Worm (Caenorhabditis elegans) whole organism, late embryonic: Measurements from ENCODE around the gene unc-16.

Experiments used
- C08G9.2 ChIP-seq: sonication (generic microtip); optimal IDR thresholded peaks from 2 replicates; lab custom pipeline; 2016; ENCODE audit warnings: mild to moderate bottlenecking, missing genetic modification characterization, moderate library complexity, missing compliant biosample characterization
- C38D4.7 ChIP-seq: fragments of 200-800 bp; sonication (Bioruptor generic); optimal IDR thresholded peaks from 2 replicates; lab custom pipeline; 2018; ENCODE audit warnings: mild to moderate bottlenecking, missing genetic modification characterization, moderate library complexity, missing compliant biosample characterization
- F13H6.1 ChIP-seq: sonication (generic microtip); optimal IDR thresholded peaks from 2 replicates; lab custom pipeline; 2016; ENCODE audit warnings: missing genetic modification characterization, missing compliant biosample characterization
- Y22D7AL.16 ChIP-seq: sonication (generic microtip); optimal IDR thresholded peaks from 2 replicates; lab custom pipeline; 2016; ENCODE audit warnings: missing genetic modification characterization, missing compliant biosample characterization
- ama-1 ChIP-seq: fragments of 150-350 bp; optimal IDR thresholded peaks from 2 replicates; lab custom pipeline; 2014
- ceh-14 ChIP-seq: sonication (generic microtip); optimal IDR thresholded peaks from 2 replicates; lab custom pipeline; 2016; ENCODE audit warnings: missing genotype, missing genetic modification characterization, missing compliant biosample characterization
- ceh-18 ChIP-seq: sonication (generic microtip); optimal IDR thresholded peaks from 2 replicates; lab custom pipeline; 2016; ENCODE audit warnings: missing genetic modification characterization, missing compliant biosample characterization
- ceh-31 ChIP-seq: sonication (generic microtip); optimal IDR thresholded peaks from 2 replicates; lab custom pipeline; 2016; ENCODE audit warnings: missing genetic modification characterization, missing compliant biosample characterization
- ceh-34 ChIP-seq: sonication (generic microtip); optimal IDR thresholded peaks from 2 replicates; lab custom pipeline; 2016; ENCODE audit warnings: mild to moderate bottlenecking, missing genetic modification characterization, missing compliant biosample characterization
- ceh-9 ChIP-seq: sonication (generic microtip); optimal IDR thresholded peaks from 2 replicates; lab custom pipeline; 2016; ENCODE audit warnings: mild to moderate bottlenecking, missing genetic modification characterization, inconsistent platforms, missing compliant biosample characterization
- dve-1 ChIP-seq: sonication (generic microtip); optimal IDR thresholded peaks from 2 replicates; lab custom pipeline; 2017; ENCODE audit warnings: antibody characterized with exemption, mild to moderate bottlenecking, missing genetic modification characterization, missing compliant biosample characterization
- elt-2 ChIP-seq: sonication (generic microtip); optimal IDR thresholded peaks from 2 replicates; lab custom pipeline; 2016; ENCODE audit warnings: missing genetic modification reagents, missing genetic modification characterization, missing compliant biosample characterization
- hlh-15 ChIP-seq: sonication (generic microtip); optimal IDR thresholded peaks from 2 replicates; lab custom pipeline; 2016; ENCODE audit warnings: missing genetic modification characterization, missing compliant biosample characterization
- hlh-30 ChIP-seq: sonication (generic microtip); optimal IDR thresholded peaks from 2 replicates; lab custom pipeline; 2017; ENCODE audit warnings: antibody characterized with exemption, missing genetic modification characterization, missing compliant biosample characterization; ENCODE audit not compliant: insufficient read depth
- hlh-8 ChIP-seq: sonication (generic microtip); optimal IDR thresholded peaks from 2 replicates; lab custom pipeline; 2016; ENCODE audit warnings: missing genotype, missing genetic modification characterization, missing compliant biosample characterization
- lim-6 ChIP-seq: sonication (generic microtip); optimal IDR thresholded peaks from 2 replicates; lab custom pipeline; 2016; ENCODE audit warnings: missing genetic modification characterization, missing compliant biosample characterization
- madf-2 ChIP-seq: sonication (generic microtip); optimal IDR thresholded peaks from 2 replicates; lab custom pipeline; 2017; ENCODE audit warnings: missing genetic modification characterization, missing compliant biosample characterization
- mec-3 ChIP-seq: sonication (generic microtip); optimal IDR thresholded peaks from 2 replicates; lab custom pipeline; 2016; ENCODE audit warnings: borderline replicate concordance, missing genetic modification characterization, missing compliant biosample characterization
- nfya-1 ChIP-seq: sonication (generic microtip); optimal IDR thresholded peaks from 2 replicates; lab custom pipeline; 2017; ENCODE audit warnings: missing genetic modification characterization, mild to moderate bottlenecking, missing compliant biosample characterization, antibody characterized with exemption, moderate library complexity
- nhr-11 ChIP-seq: fragments of 150-350 bp; optimal IDR thresholded peaks from 2 replicates; lab custom pipeline; 2014; ENCODE audit warnings: missing biosample characterization, missing genetic modification characterization
- pag-3 ChIP-seq: sonication (generic microtip); optimal IDR thresholded peaks from 2 replicates; lab custom pipeline; 2016; ENCODE audit warnings: missing compliant biosample characterization, missing genetic modification characterization, borderline replicate concordance
- pax-1 ChIP-seq: fragments of 150-350 bp; optimal IDR thresholded peaks from 2 replicates; lab custom pipeline; 2014; ENCODE audit warnings: missing biosample characterization, missing genetic modification characterization
- pros-1 ChIP-seq: fragments of 150-350 bp; optimal IDR thresholded peaks from 2 replicates; lab custom pipeline; 2014; ENCODE audit warnings: missing biosample characterization, missing genetic modification reagents, missing genetic modification characterization
- rnt-1 ChIP-seq: sonication (generic microtip); optimal IDR thresholded peaks from 2 replicates; lab custom pipeline; 2016; ENCODE audit warnings: missing genetic modification characterization, missing compliant biosample characterization
- sox-2 ChIP-seq: fragments of 200-800 bp; sonication (Bioruptor generic); IDR thresholded peaks from 2 replicates; pipeline ENCODE4 v1.3.6; 2022; ENCODE audit warnings: missing genetic modification reagents, missing genetic modification characterization, missing compliant biosample characterization
- syd-9 ChIP-seq: sonication (generic microtip); optimal IDR thresholded peaks from 2 replicates; lab custom pipeline; 2016; ENCODE audit warnings: mild to moderate bottlenecking, missing genetic modification characterization, moderate library complexity, missing compliant biosample characterization
- unc-42 ChIP-seq: sonication (generic microtip); optimal IDR thresholded peaks from 2 replicates; lab custom pipeline; 2016; ENCODE audit warnings: missing genotype, missing genetic modification characterization, missing compliant biosample characterization

The unc-16 gene

ce11 chrIII:9570869-9571268, 24.8 kb downstream of the unc-16 start:
- TF ChIP-seq nhr-11 (no peak), syd-9 (tag; lab: Kevin White, UChicago) (no peak), dve-1 (tag; lab: Kevin White, UChicago) (no peak), nfya-1 (tag; lab: Kevin White, UChicago) (peak; percentile 99), unc-42 (tag; lab: Kevin White, UChicago) (no peak), F13H6.1 (no peak)

ce11 chrIII:9580039-9580891, 34.2 kb downstream of the unc-16 start, which contains the start of gene ced-7:
Gene ced-7, minus strand, starts transcription at chrIII:9580089.
- TF ChIP-seq hlh-30 = peak; percentile 84
- no peak for TF ChIP-seq Y22D7AL.16 (tag; lab: Kevin White, UChicago)

- TF ChIP-seq elt-2 (tag; lab: Kevin White, UChicago) = peak; percentile 16
- no peak for TF ChIP-seq hlh-15 (tag; lab: Kevin White, UChicago)
Measured at ce11 chrIII:9582240-9582639, 36.2 kb downstream of the unc-16 start, which contains the start of gene C48B4.3. Gene C48B4.3, minus strand, starts transcription at chrIII:9582388.

- TF ChIP-seq sox-2 (GFP tag; lab: Robert Waterston, UW) (no peak), ceh-14 (tag; lab: Kevin White, UChicago) (peak; percentile 13), C08G9.2 (no peak), rnt-1 (no peak), madf-2 (tag; lab: Kevin White, UChicago) (no peak), pax-1 (no peak), mec-3 (tag; lab: Kevin White, UChicago) (no peak), pag-3 (no peak), ceh-18 (no peak), unc-42 (tag; lab: Kevin White, UChicago) (peak; percentile 57), hlh-8 (tag; lab: Kevin White, UChicago) (no peak)
Measured at ce11 chrIII:9583224-9583623, 37.2 kb downstream of the unc-16 start.

ce11 chrIII:9585314-9585713, 39.3 kb downstream of the unc-16 start:
- TF ChIP-seq ceh-34 (tag; lab: Kevin White, UChicago) (no peak), sox-2 (GFP tag; lab: Robert Waterston, UW) (no peak), Y22D7AL.16 (tag; lab: Kevin White, UChicago) (no peak), nfya-1 (tag; lab: Kevin White, UChicago) (no peak), ama-1 (lab: Kevin White, UChicago) (no peak), unc-42 (tag; lab: Kevin White, UChicago) (peak; percentile 91)
- TF ChIP-seq, all 69 proteins: peak for 1

ce11 chrIII:9590212-9590611, 44.2 kb downstream of the unc-16 start:
- TF ChIP-seq elt-2 (tag; lab: Kevin White, UChicago) (peak; percentile 90), ceh-31 (tag; lab: Kevin White, UChicago) (no peak), ceh-34 (tag; lab: Kevin White, UChicago) (no peak)

- TF ChIP-seq lim-6 (tag; lab: Kevin White, UChicago) (no peak), C38D4.7 (no peak), pros-1 (no peak), ceh-14 (tag; lab: Kevin White, UChicago) (no peak), ceh-9 (tag; lab: Kevin White, UChicago) (no peak)
Measured at ce11 chrIII:9592118-9592517, 46.1 kb downstream of the unc-16 start, which contains the start of gene acox-1.5. Gene acox-1.5, minus strand, starts transcription at chrIII:9592192.
